Fruit fly (Drosophila melanogaster) whole organism, embryonic: ENCODE data around the gene Ube3a.

ENCODE experiments used
- Antp ChIP-seq: fragments of 200-800 bp; sonication (Bioruptor generic); optimal IDR thresholded peaks from 3 replicates; lab custom pipeline; 2016; ENCODE audit warnings: missing biosample characterization, missing genetic modification characterization
- BEAF-32 ChIP-seq: fragments of 200-800 bp; sonication (Bioruptor generic); optimal IDR thresholded peaks from 3 replicates; lab custom pipeline; 2017; ENCODE audit warnings: missing biosample characterization, missing genetic modification characterization, mild to moderate bottlenecking, moderate library complexity, missing genetic modification reagents
- CG10979 ChIP-seq: fragments of 200-800 bp; sonication (Bioruptor generic); optimal IDR thresholded peaks from 2 replicates; lab custom pipeline; 2018; ENCODE audit warnings: missing biosample characterization, mild to moderate bottlenecking, missing genetic modification characterization, moderate library complexity
- CG11560 ChIP-seq: fragments of 200-800 bp; sonication (Bioruptor generic); IDR thresholded peaks from 3 replicates; pipeline ENCODE4 v1.3.6; 2022; ENCODE audit warnings: missing biosample characterization, missing genetic modification characterization
- CG11695 ChIP-seq: fragments of 200-800 bp; sonication (Bioruptor generic); IDR thresholded peaks from 3 replicates; pipeline ENCODE4 v1.3.6; 2022; ENCODE audit warnings: missing biosample characterization, missing genetic modification characterization
- CG12219 ChIP-seq: fragments of 200-800 bp; sonication (Bioruptor generic); optimal IDR thresholded peaks from 3 replicates; lab custom pipeline; 2018; ENCODE audit warnings: missing biosample characterization, mild to moderate bottlenecking, missing genetic modification characterization
- CG12236 ChIP-seq: fragments of 200-800 bp; sonication (Bioruptor generic); optimal IDR thresholded peaks from 2 replicates; lab custom pipeline; 2016; ENCODE audit warnings: missing biosample characterization, missing genetic modification characterization
- CG15073 ChIP-seq: fragments of 200-800 bp; sonication (Bioruptor generic); optimal IDR thresholded peaks from 2 replicates; lab custom pipeline; 2016; ENCODE audit warnings: missing biosample characterization, missing genetic modification characterization
- CG15601 ChIP-seq: fragments of 200-800 bp; sonication (Bioruptor generic); optimal IDR thresholded peaks from 3 replicates; lab custom pipeline; 2019; ENCODE audit warnings: missing biosample characterization, mild to moderate bottlenecking, missing genetic modification characterization, moderate library complexity
- CG16779 ChIP-seq: fragments of 200-800 bp; sonication (Bioruptor generic); IDR thresholded peaks from 2 replicates; pipeline ENCODE4 v1.3.6; 2022; ENCODE audit warnings: missing biosample characterization, missing genetic modification characterization
- CG17359 ChIP-seq: fragments of 200-800 bp; sonication (Bioruptor generic); optimal IDR thresholded peaks from 3 replicates; lab custom pipeline; 2018; ENCODE audit warnings: missing biosample characterization, mild to moderate bottlenecking, missing genetic modification characterization, moderate library complexity
- CG2678 ChIP-seq: fragments of 200-800 bp; sonication (Bioruptor generic); optimal IDR thresholded peaks from 3 replicates; lab custom pipeline; 2019; ENCODE audit warnings: missing biosample characterization, mild to moderate bottlenecking, missing genetic modification characterization, moderate library complexity
- CG32532 ChIP-seq: fragments of 200-800 bp; sonication (Bioruptor generic); IDR thresholded peaks from 2 replicates; pipeline ENCODE4 v1.3.6; 2022; ENCODE audit warnings: missing biosample characterization, missing genetic modification characterization
- CG32772 ChIP-seq: fragments of 200-800 bp; sonication (Bioruptor generic); IDR thresholded peaks from 2 replicates; pipeline ENCODE4 v1.3.6; 2022; ENCODE audit warnings: missing biosample characterization, missing genetic modification characterization
- CG6175 ChIP-seq: fragments of 200-800 bp; sonication (Bioruptor generic); IDR thresholded peaks from 3 replicates; pipeline ENCODE4 v1.3.6; 2022; ENCODE audit warnings: missing biosample characterization, missing genetic modification characterization
- CG6654 ChIP-seq: fragments of 200-800 bp; sonication (Bioruptor generic); optimal IDR thresholded peaks from 2 replicates; lab custom pipeline; 2017; ENCODE audit warnings: missing biosample characterization, mild to moderate bottlenecking, missing genetic modification characterization
- CG8944 ChIP-seq: fragments of 200-800 bp; sonication (Bioruptor generic); optimal IDR thresholded peaks from 3 replicates; lab custom pipeline; 2016; ENCODE audit warnings: missing biosample characterization, missing genetic modification characterization
- Dll ChIP-seq: fragments of 200-800 bp; sonication (Bioruptor generic); IDR thresholded peaks from 4 replicates; pipeline ENCODE4 v1.3.6; 2022; ENCODE audit warnings: missing biosample characterization, missing genetic modification characterization; ENCODE audit not compliant: partially characterized antibody
- ERR ChIP-seq: fragments of 200-800 bp; sonication (Bioruptor generic); optimal IDR thresholded peaks from 2 replicates; lab custom pipeline; 2016; ENCODE audit warnings: missing biosample characterization, missing genetic modification characterization
- GATAe ChIP-seq: fragments of 200-800 bp; sonication (Bioruptor generic); conservative IDR thresholded peaks from 2 replicates; pipeline ENCODE4 v1.3.6; 2022; ENCODE audit warnings: missing biosample characterization, missing genetic modification characterization
- Hand ChIP-seq: fragments of 200-800 bp; sonication (Bioruptor generic); optimal IDR thresholded peaks from 2 replicates; lab custom pipeline; 2017; ENCODE audit warnings: mild to moderate bottlenecking, missing biosample characterization, missing genetic modification reagents, missing genetic modification characterization
- Hsf ChIP-seq: fragments of 200-800 bp; sonication (Bioruptor generic); optimal IDR thresholded peaks from 3 replicates; lab custom pipeline; 2016; ENCODE audit warnings: missing biosample characterization, missing genetic modification characterization
- Trl ChIP-seq, 3 experiments: fragments of >200 bp in 2 of 3; fragments of 200-800 bp in 1 of 3; sonication (Bioruptor generic) in 1 of 3; optimal IDR thresholded peaks; 2 replicates in 1 of 3; 3 replicates in 2 of 3; lab custom pipeline; 2016 to 2017; ENCODE audit warnings: missing biosample characterization in 1 of 3, missing genetic modification characterization in 1 of 3
- Usf ChIP-seq: fragments of 200-800 bp; sonication (Bioruptor generic); optimal IDR thresholded peaks from 2 replicates; lab custom pipeline; 2017; ENCODE audit warnings: missing genotype, missing biosample characterization, missing genetic modification characterization
- amos ChIP-seq: fragments of 200-800 bp; sonication (Bioruptor generic); IDR thresholded peaks from 2 replicates; pipeline ENCODE4 v1.3.6; 2022; ENCODE audit warnings: missing biosample characterization, missing genetic modification characterization; ENCODE audit not compliant: partially characterized antibody
- ash1 ChIP-seq: fragments of 200-800 bp; sonication (Bioruptor generic); optimal IDR thresholded peaks from 2 replicates; lab custom pipeline; 2018; ENCODE audit warnings: missing biosample characterization, mild to moderate bottlenecking, missing genetic modification characterization
- bcd ChIP-seq: fragments of 200-800 bp; sonication (Bioruptor generic); optimal IDR thresholded peaks from 2 replicates; lab custom pipeline; 2017; ENCODE audit warnings: missing biosample characterization, mild to moderate bottlenecking, missing genetic modification characterization
- bowl ChIP-seq: fragments of 200-800 bp; sonication (Bioruptor generic); IDR thresholded peaks from 2 replicates; pipeline ENCODE4 v1.3.6; 2022; ENCODE audit warnings: missing biosample characterization, missing genetic modification characterization
- ci ChIP-seq: fragments of 200-800 bp; sonication (Bioruptor generic); IDR thresholded peaks from 3 replicates; pipeline ENCODE4 v1.3.6; 2022; ENCODE audit warnings: missing biosample characterization, missing genetic modification characterization
- ewg ChIP-seq: fragments of 200-800 bp; sonication (Bioruptor generic); optimal IDR thresholded peaks from 3 replicates; lab custom pipeline; 2017; ENCODE audit warnings: mild to moderate bottlenecking, missing biosample characterization, missing genetic modification reagents, missing genetic modification characterization
- eyg ChIP-seq: fragments of 200-800 bp; sonication (Bioruptor generic); optimal IDR thresholded peaks from 3 replicates; lab custom pipeline; 2016; ENCODE audit warnings: missing biosample characterization, missing genetic modification characterization
- fd102C ChIP-seq: fragments of 200-800 bp; sonication (Bioruptor generic); optimal IDR thresholded peaks from 2 replicates; lab custom pipeline; 2018; ENCODE audit warnings: missing biosample characterization, mild to moderate bottlenecking, missing genetic modification characterization, moderate library complexity
- fd64A ChIP-seq: fragments of 200-800 bp; sonication (Bioruptor generic); optimal IDR thresholded peaks from 3 replicates; lab custom pipeline; 2018; ENCODE audit warnings: missing biosample characterization, mild to moderate bottlenecking, missing genetic modification characterization
- gcm ChIP-seq: fragments of 200-800 bp; sonication (Bioruptor generic); optimal IDR thresholded peaks from 2 replicates; lab custom pipeline; 2019; ENCODE audit warnings: missing biosample characterization, mild to moderate bottlenecking, missing genetic modification characterization, moderate library complexity
- gem ChIP-seq: fragments of 200-800 bp; sonication (Bioruptor generic); optimal IDR thresholded peaks from 2 replicates; lab custom pipeline; 2019; ENCODE audit warnings: missing biosample characterization, mild to moderate bottlenecking, missing genetic modification characterization, moderate library complexity
- gt ChIP-seq: fragments of 200-800 bp; sonication (Bioruptor generic); IDR thresholded peaks from 2 replicates; pipeline ENCODE4 v1.3.6; 2022; ENCODE audit warnings: missing biosample characterization, missing genetic modification characterization
- h ChIP-seq: fragments of >200 bp; optimal IDR thresholded peaks from 2 replicates; lab custom pipeline; 2017
- kay ChIP-seq: fragments of 200-800 bp; sonication (Bioruptor generic); optimal IDR thresholded peaks from 2 replicates; lab custom pipeline; 2016; ENCODE audit warnings: missing biosample characterization, missing genetic modification characterization
- lola ChIP-seq, 3 experiments: fragments of >200 bp in 2 of 3; fragments of 200-800 bp in 1 of 3; sonication (Bioruptor generic) in 1 of 3; optimal IDR thresholded peaks; 2 replicates each; lab custom pipeline; 2017 to 2019; ENCODE audit warnings: missing biosample characterization in 3 of 3, missing genetic modification characterization in 3 of 3, mild to moderate bottlenecking in 1 of 3, moderate library complexity in 1 of 3
- mld ChIP-seq: fragments of 200-800 bp; sonication (Bioruptor generic); IDR thresholded peaks from 3 replicates; pipeline ENCODE4 v1.3.6; 2022; ENCODE audit warnings: missing biosample characterization, missing genetic modification characterization; ENCODE audit not compliant: partially characterized antibody
- peb ChIP-seq: fragments of 200-800 bp; sonication (Bioruptor generic); IDR thresholded peaks from 2 replicates; pipeline ENCODE4 v1.3.6; 2022; ENCODE audit warnings: missing biosample characterization, missing genetic modification characterization
- pfk ChIP-seq: fragments of 200-800 bp; sonication (Bioruptor generic); optimal IDR thresholded peaks from 2 replicates; lab custom pipeline; 2018; ENCODE audit warnings: missing biosample characterization, mild to moderate bottlenecking, missing genetic modification characterization, moderate library complexity
- pros ChIP-seq: fragments of 200-800 bp; sonication (Bioruptor generic); optimal IDR thresholded peaks from 3 replicates; lab custom pipeline; 2019; ENCODE audit warnings: missing biosample characterization, mild to moderate bottlenecking, missing genetic modification characterization, moderate library complexity
- repo ChIP-seq: fragments of 200-800 bp; sonication (Bioruptor generic); optimal IDR thresholded peaks from 2 replicates; lab custom pipeline; 2016; ENCODE audit warnings: missing biosample characterization, missing genetic modification characterization
- run ChIP-seq: fragments of 200-800 bp; sonication (Bioruptor generic); optimal IDR thresholded peaks from 3 replicates; lab custom pipeline; 2018; ENCODE audit warnings: missing biosample characterization, mild to moderate bottlenecking, missing genetic modification characterization
- sim ChIP-seq: fragments of 200-800 bp; sonication (Bioruptor generic); IDR thresholded peaks from 2 replicates; pipeline ENCODE4 v1.3.6; 2022; ENCODE audit warnings: missing biosample characterization, missing genetic modification characterization
- so ChIP-seq: fragments of 200-800 bp; sonication (Bioruptor generic); IDR thresholded peaks from 3 replicates; pipeline ENCODE4 v1.3.6; 2022; ENCODE audit warnings: missing biosample characterization, missing genetic modification characterization
- ssp ChIP-seq: fragments of 200-800 bp; sonication (Bioruptor generic); IDR thresholded peaks from 2 replicates; pipeline ENCODE4 v1.3.6; 2022; ENCODE audit warnings: missing biosample characterization, missing genetic modification characterization
- yki ChIP-seq: fragments of >200 bp; optimal IDR thresholded peaks from 3 replicates; lab custom pipeline; 2018

Gene Ube3a

DNA sequence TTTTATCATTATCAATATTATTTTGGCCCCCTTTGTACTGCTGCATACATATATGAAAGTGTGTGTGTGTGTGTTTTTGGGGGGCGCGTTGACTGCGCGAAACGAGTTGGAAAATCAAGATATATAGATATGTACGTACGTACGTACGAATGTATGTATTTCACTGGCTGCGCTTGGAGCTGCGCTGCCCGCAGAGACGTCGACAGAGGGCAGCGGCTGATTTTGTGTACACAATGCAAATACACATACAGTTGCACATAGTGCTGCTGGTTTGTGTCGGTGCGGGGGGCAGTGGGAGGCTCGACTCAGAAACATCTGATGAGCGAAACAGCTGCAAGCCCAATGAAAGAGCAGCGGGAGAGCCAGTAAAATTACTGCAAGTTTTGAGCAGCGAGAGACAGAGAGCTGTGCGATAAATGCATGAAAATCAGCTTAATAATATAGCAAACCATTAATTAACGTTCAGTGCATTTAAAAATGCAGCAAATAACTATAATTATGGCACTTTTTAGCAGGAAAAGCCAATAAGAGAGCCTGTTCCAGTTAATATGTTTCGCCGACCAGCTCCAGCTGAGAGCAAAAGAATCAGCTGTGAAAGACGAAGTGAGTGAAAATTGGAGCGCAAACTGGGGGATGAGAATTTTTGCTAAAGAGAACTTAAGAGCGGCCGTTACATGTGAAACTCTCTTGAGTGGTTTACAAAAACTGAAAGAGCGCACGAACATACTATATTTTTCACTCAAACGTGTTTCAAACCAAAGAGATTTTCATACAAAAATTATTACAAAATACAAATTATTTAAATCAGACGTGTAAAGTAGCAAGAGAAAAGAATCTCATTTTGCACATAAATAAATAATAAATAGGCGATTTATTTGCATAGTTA is 37.2 kb upstream of the Ube3a start (continued):
- TF ChIP-seq mld (GFP tag; lab: Robert Waterston, UW) (no peak), Usf (GFP tag; lab: Kevin White, UChicago) (no peak), CG32772 (GFP tag; lab: Robert Waterston, UW) (no peak), fd64A (GFP tag; lab: Kevin White, UChicago) (peak; percentile 43), CG15073 (GFP tag; lab: Kevin White, UChicago) (no peak), lola (GFP tag; optimal IDR thresholded peaks at IDR 0.05; lab: Kevin White, UChicago) (no peak), CG6175 (GFP tag; lab: Robert Waterston, UW) (peak; percentile 12; the same call in 1 of the 3 replicates), CG16779 (GFP tag; lab: Robert Waterston, UW) (no peak), kay (no peak), bowl (GFP tag; lab: Robert Waterston, UW) (no peak), fd102C (GFP tag; lab: Kevin White, UChicago) (peak; percentile 37), Antp (GFP tag; lab: Kevin White, UChicago) (no peak), CG2678 (tag; lab: Kevin White, UChicago) (no peak), bcd (GFP tag; lab: Kevin White, UChicago) (no peak), amos (GFP tag; lab: Robert Waterston, UW) (no peak; the same call in 1 of the 2 replicates), CG32532 (GFP tag; lab: Robert Waterston, UW) (no peak), repo (GFP tag; lab: Kevin White, UChicago) (no peak), gcm (GFP tag; lab: Kevin White, UChicago) (peak; percentile 28), gt (GFP tag; lab: Robert Waterston, UW) (no peak), BEAF-32 (no peak), CG12236 (GFP tag; lab: Kevin White, UChicago) (no peak), CG17359 (tag; lab: Kevin White, UChicago) (no peak), gem (tag; lab: Kevin White, UChicago) (no peak), Hsf (no peak), Dll (GFP tag; lab: Robert Waterston, UW) (peak; percentile 50; the same call in 1 of the 4 replicates), run (tag; lab: Kevin White, UChicago) (no peak), CG15601 (tag; lab: Kevin White, UChicago) (peak; percentile 3), CG12219 (GFP tag; lab: Kevin White, UChicago) (peak; percentile 30), Hand (peak; percentile 31), ash1 (GFP tag; lab: Kevin White, UChicago) (peak; percentile 56), CG11560 (tag; lab: Robert Waterston, UW) (no peak), CG6654 (GFP tag; lab: Kevin White, UChicago) (no peak), pros (peak; percentile 54), pfk (GFP tag; lab: Kevin White, UChicago) (peak; percentile 48), peb (GFP tag; lab: Robert Waterston, UW) (no peak), Trl (optimal IDR thresholded peaks at IDR 0.05; lab: Kevin White, UChicago) (peak; percentile 96 to 99), Trl (GFP tag; optimal IDR thresholded peaks at IDR 0.05; lab: Kevin White, UChicago) (peak; percentile 21), yki (lab: Kevin White, UChicago) (peak; percentile 50), CG8944 (GFP tag; lab: Kevin White, UChicago) (no peak), GATAe (GFP tag; lab: Robert Waterston, UW) (no peak), CG11695 (0 out of 3 replicates have a peak, but pooled peaks have one; percentile 14), ci (peak; percentile 85), eyg (no peak), ERR (GFP tag; lab: Kevin White, UChicago) (no peak), ewg (GFP tag; lab: Kevin White, UChicago) (no peak), ssp (GFP tag; lab: Robert Waterston, UW) (no peak), sim (GFP tag; lab: Robert Waterston, UW) (peak; percentile 27; the same call in 1 of the 2 replicates), so (peak; percentile 46; the same call in 1 of the 3 replicates), CG10979 (tag; lab: Kevin White, UChicago) (no peak), h (lab: Kevin White, UChicago) (no peak)
